Fruit fly (Drosophila melanogaster): ENCODE measurements around the gene CG32391.

DNA sequence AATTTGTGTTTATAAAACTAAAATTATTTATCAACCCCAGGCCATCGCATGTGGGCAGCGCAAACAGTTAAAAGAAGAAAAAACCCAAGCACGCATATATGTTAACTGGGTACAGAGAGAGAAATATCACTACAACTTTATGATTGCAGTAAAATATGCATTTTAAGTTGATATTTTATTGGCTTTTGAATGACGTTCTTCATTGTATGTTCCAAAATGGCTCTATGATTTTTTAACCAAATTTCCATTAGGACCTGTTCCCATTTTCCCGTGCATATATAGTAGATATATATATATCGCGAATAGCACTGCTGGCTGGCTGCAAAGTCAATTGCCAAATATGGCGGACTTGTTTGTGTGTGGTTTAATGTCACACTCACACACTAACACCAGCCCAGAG, 27.5 kb upstream of the CG32391 start:
- TF ChIP-seq Sox14 (GFP tag; optimal IDR thresholded peaks at IDR 0.05) (no peak), salr (GFP tag; optimal IDR thresholded peaks at IDR 0.05) (peak in 1 of 2 experiments; percentile 8), CG6792 (GFP tag; optimal IDR thresholded peaks at IDR 0.05) (no peak), dsx (GFP tag; optimal IDR thresholded peaks at IDR 0.05; ENCODE audit: poor library complexity, severe bottlenecking) (no peak), Hr39 (GFP tag; optimal IDR thresholded peaks at IDR 0.05) (peak; percentile 25), topi (GFP tag; optimal IDR thresholded peaks at IDR 0.05) (no peak), spab (GFP tag; optimal IDR thresholded peaks at IDR 0.05) (no peak), Gug (GFP tag; IDR thresholded peaks at IDR 0.05) (peak; percentile 37; the same call in 1 of the 2 replicates), Lpt (GFP tag; optimal IDR thresholded peaks at IDR 0.05) (peak; percentile 40), fkh (GFP tag; optimal IDR thresholded peaks at IDR 0.05) (no peak), Sox102F (GFP tag; optimal IDR thresholded peaks at IDR 0.05) (no peak), ss (GFP tag; optimal IDR thresholded peaks at IDR 0.05) (no peak), CG32006 (GFP tag; optimal IDR thresholded peaks at IDR 0.05) (peak; percentile 48), OdsH (GFP tag; optimal IDR thresholded peaks at IDR 0.05) (no peak)
